Fruit fly (Drosophila melanogaster) whole organism, pupa: ENCODE results near the gene CG3823.
A peak's percentile ranks its signal among the peaks of the same experiment; 100 is the strongest.

ENCODE experiments used
- CG10348 ChIP-seq: fragments of 200-800 bp; sonication (Bioruptor generic); IDR thresholded peaks from 2 replicates; pipeline ENCODE4 v1.3.6; 2022; ENCODE audit warnings: missing biosample characterization, missing genetic modification characterization
- CG12605 ChIP-seq: fragments of 200-800 bp; sonication (Bioruptor generic); IDR thresholded peaks from 2 replicates; pipeline ENCODE4 v1.3.6; 2022; ENCODE audit warnings: missing biosample characterization, missing genetic modification characterization
- CG13204 ChIP-seq: fragments of 200-800 bp; sonication (Bioruptor generic); optimal IDR thresholded peaks from 2 replicates; lab custom pipeline; 2018; ENCODE audit warnings: missing biosample characterization, mild to moderate bottlenecking, missing genetic modification characterization, moderate library complexity
- CG14655 ChIP-seq: fragments of 200-800 bp; sonication (Bioruptor generic); optimal IDR thresholded peaks from 3 replicates; lab custom pipeline; 2017; ENCODE audit warnings: mild to moderate bottlenecking, missing biosample characterization, missing genetic modification reagents, missing genetic modification characterization
- CG15710 ChIP-seq: fragments of 200-800 bp; sonication (Bioruptor generic); optimal IDR thresholded peaks from 2 replicates; lab custom pipeline; 2018; ENCODE audit warnings: missing biosample characterization, mild to moderate bottlenecking, missing genetic modification characterization, moderate library complexity
- CG17806 ChIP-seq: fragments of 200-800 bp; sonication (Bioruptor generic); optimal IDR thresholded peaks from 2 replicates; lab custom pipeline; 2018; ENCODE audit warnings: missing biosample characterization, mild to moderate bottlenecking, missing genetic modification characterization, moderate library complexity
- CG32121 ChIP-seq: fragments of 200-800 bp; sonication (Bioruptor generic); IDR thresholded peaks from 2 replicates; pipeline ENCODE4 v1.3.6; 2022; ENCODE audit warnings: missing biosample characterization, missing genetic modification characterization
- CG34367 ChIP-seq: fragments of 200-800 bp; sonication (Bioruptor generic); optimal IDR thresholded peaks from 2 replicates; lab custom pipeline; 2018; ENCODE audit warnings: missing biosample characterization, mild to moderate bottlenecking, missing genetic modification characterization
- CG4496 ChIP-seq: fragments of 200-800 bp; sonication (Bioruptor generic); IDR thresholded peaks from 3 replicates; pipeline ENCODE4 v1.3.6; 2022; ENCODE audit warnings: missing biosample characterization, missing genetic modification characterization
- CG8159 ChIP-seq: fragments of 200-800 bp; sonication (Bioruptor generic); optimal IDR thresholded peaks from 3 replicates; lab custom pipeline; 2018; ENCODE audit warnings: missing biosample characterization, mild to moderate bottlenecking, missing genetic modification characterization, moderate library complexity
- CG8301 ChIP-seq: fragments of 200-800 bp; sonication (Bioruptor generic); optimal IDR thresholded peaks from 2 replicates; lab custom pipeline; 2018; ENCODE audit warnings: missing biosample characterization, mild to moderate bottlenecking, missing genetic modification characterization
- CG9948 ChIP-seq: fragments of 200-800 bp; sonication (Bioruptor generic); optimal IDR thresholded peaks from 2 replicates; lab custom pipeline; 2018; ENCODE audit warnings: missing biosample characterization, mild to moderate bottlenecking, missing genetic modification characterization, moderate library complexity
- D1 ChIP-seq: fragments of 200-800 bp; sonication (Bioruptor generic); optimal IDR thresholded peaks from 2 replicates; lab custom pipeline; 2018; ENCODE audit warnings: missing biosample characterization, mild to moderate bottlenecking, missing genetic modification characterization, moderate library complexity
- EcR ChIP-seq: fragments of 200-800 bp; sonication (Bioruptor generic); optimal IDR thresholded peaks from 3 replicates; lab custom pipeline; 2019; ENCODE audit warnings: missing biosample characterization, missing genetic modification characterization, mild to moderate bottlenecking, moderate library complexity, missing genetic modification reagents
- Ets98B ChIP-seq: fragments of 200-800 bp; sonication (Bioruptor generic); IDR thresholded peaks from 2 replicates; pipeline ENCODE4 v1.3.6; 2022; ENCODE audit warnings: missing biosample characterization, missing genetic modification characterization
- Pif1A ChIP-seq: fragments of 200-800 bp; sonication (Bioruptor generic); optimal IDR thresholded peaks from 3 replicates; lab custom pipeline; 2016; ENCODE audit warnings: missing biosample characterization, missing genetic modification characterization
- Pif1B ChIP-seq: fragments of 200-800 bp; sonication (Bioruptor generic); optimal IDR thresholded peaks from 3 replicates; lab custom pipeline; 2016; ENCODE audit warnings: missing biosample characterization, missing genetic modification characterization
- Snoo ChIP-seq: fragments of 200-800 bp; sonication (Bioruptor generic); optimal IDR thresholded peaks from 3 replicates; lab custom pipeline; 2017; ENCODE audit warnings: missing biosample characterization, mild to moderate bottlenecking, missing genetic modification characterization, inconsistent platforms
- fd96Ca ChIP-seq: fragments of 200-800 bp; sonication (Bioruptor generic); IDR thresholded peaks from 3 replicates; pipeline ENCODE4 v1.3.6; 2022; ENCODE audit warnings: missing biosample characterization, missing genetic modification characterization
- gl ChIP-seq: fragments of 200-800 bp; sonication (Bioruptor generic); optimal IDR thresholded peaks from 2 replicates; lab custom pipeline; 2018; ENCODE audit warnings: missing biosample characterization, mild to moderate bottlenecking, missing genetic modification characterization
- rn ChIP-seq: fragments of 200-800 bp; sonication (Bioruptor generic); IDR thresholded peaks from 2 replicates; pipeline ENCODE4 v1.3.6; 2022; ENCODE audit warnings: missing biosample characterization, missing genetic modification characterization

The CG3823 gene

DNA sequence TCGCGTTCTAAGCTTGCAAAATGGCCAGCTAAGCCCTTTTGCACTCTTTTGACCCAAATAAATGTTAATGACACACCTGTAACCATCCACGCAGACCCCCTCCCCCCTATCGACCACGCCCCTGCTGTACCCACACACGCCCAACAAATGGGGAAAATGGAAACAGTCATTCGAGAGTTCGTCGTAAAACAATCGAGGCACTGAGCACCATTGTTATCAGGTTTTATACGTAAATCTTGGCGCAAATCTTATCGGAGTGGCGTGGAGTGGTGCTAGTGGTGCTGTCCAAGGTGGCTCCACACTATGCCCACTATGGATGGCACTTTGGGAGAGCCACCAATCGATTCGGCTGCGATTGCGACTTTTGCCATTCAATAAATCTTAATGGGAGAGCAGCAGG, 39.3 kb upstream of the CG3823 start:
- TF ChIP-seq CG14655 (no peak), fd96Ca (no peak), CG12605 (GFP tag; lab: Robert Waterston, UW) (no peak), Pif1B (GFP tag; lab: Kevin White, UChicago) (no peak)

DNA sequence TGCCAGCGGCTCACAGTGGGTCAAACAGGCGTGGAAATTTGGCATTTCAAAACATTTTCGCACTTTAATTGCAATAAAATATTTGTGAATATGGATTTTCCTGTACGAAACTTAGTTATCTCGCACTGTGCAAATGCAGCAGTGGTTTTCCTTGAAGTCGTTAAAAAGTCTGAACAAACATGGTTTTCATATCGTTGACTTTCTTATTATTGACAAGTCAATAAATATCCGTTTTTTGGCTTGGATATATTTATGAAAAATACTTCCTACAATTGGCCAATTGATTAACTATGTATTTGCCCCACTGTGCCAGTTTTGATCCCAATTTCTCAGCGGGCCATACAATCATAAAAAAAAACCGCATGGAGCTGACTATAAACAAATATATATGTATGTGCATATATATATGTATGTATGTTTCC, 38.3 kb upstream of the CG3823 start:
- TF ChIP-seq CG34367 (tag; lab: Kevin White, UChicago) = peak; percentile 84
- peak; percentile 84 for TF ChIP-seq CG17806
- TF ChIP-seq CG9948 (tag; lab: Kevin White, UChicago) = peak; percentile 89
- no peak for TF ChIP-seq EcR (GFP tag; lab: Kevin White, UChicago)
- peak; percentile 89 for TF ChIP-seq CG8301 (tag; lab: Kevin White, UChicago)
- TF ChIP-seq Ets98B (GFP tag; lab: Robert Waterston, UW) = peak; percentile 88
- peak; percentile 96 for TF ChIP-seq Pif1A (GFP tag; lab: Kevin White, UChicago)
- TF ChIP-seq CG32121 (GFP tag; lab: Robert Waterston, UW) = peak; percentile 95
- TF ChIP-seq D1 (tag; lab: Kevin White, UChicago) = no peak
- TF ChIP-seq CG4496 (GFP tag; lab: Robert Waterston, UW) = peak; percentile 92
- peak; percentile 59 for TF ChIP-seq gl (tag; lab: Kevin White, UChicago)
- peak; percentile 93 for TF ChIP-seq CG14655
- peak; percentile 82 for TF ChIP-seq CG10348
- TF ChIP-seq CG12605 (GFP tag; lab: Robert Waterston, UW) = peak; percentile 85
- TF ChIP-seq CG8159 (tag; lab: Kevin White, UChicago) = peak; percentile 88
- peak; percentile 85 for TF ChIP-seq Snoo (tag; lab: Kevin White, UChicago)
- peak; percentile 75; the same call in 1 of the 2 replicates for TF ChIP-seq rn (GFP tag; lab: Robert Waterston, UW)
- TF ChIP-seq fd96Ca = peak; percentile 96
- TF ChIP-seq Pif1B (GFP tag; lab: Kevin White, UChicago) = peak; percentile 91
- peak; percentile 86 for TF ChIP-seq CG15710
- TF ChIP-seq CG13204 (GFP tag; lab: Kevin White, UChicago) = peak; percentile 52

DNA sequence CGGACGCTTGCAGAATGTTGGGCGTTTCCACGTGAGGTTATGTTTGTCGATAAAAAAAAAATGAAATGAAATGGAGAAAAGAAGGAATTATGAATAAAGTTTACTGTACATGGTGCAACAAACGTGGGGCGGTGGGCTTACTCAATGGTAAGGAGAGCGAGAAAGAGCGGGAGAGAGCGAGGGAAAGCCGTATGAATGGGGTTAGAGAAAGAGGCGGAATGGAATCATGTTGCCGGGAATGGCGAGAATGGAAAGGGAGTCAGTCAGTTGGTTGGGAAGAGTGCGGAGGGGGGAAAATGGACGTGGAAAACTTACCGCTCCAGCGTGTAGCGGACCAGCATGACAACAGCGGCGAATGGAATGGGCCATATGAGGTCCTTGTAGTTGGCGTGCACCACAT, 37.7 kb upstream of the CG3823 start:
- no peak for TF ChIP-seq CG17806
- peak; percentile 31; the same call in 1 of the 3 replicates for TF ChIP-seq CG4496 (GFP tag; lab: Robert Waterston, UW)
- no peak for TF ChIP-seq D1 (tag; lab: Kevin White, UChicago)

DNA sequence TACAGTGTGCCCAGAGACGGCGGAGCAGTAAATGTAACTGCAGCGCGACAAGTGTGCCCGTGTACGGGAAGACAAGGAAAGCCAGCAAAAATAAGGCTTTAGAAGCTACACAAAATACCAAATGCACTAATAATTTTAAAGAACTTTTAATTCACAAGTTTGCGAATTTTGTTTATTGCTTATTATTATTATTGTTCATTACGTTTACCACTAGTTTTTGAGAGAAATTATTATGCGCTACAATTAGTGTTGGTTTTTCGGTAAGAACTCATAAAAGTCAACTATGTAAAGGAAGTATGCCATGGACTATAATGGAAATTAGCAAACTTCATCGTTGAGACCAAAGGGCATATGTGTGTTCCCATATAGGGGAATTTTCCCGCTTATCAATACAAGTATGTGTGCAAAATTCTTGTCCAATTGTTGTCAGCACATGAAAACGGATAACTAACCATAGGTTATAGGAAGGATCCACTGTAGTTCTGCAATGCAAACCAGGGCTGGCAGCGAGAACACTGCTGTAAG, 36.5 kb upstream of the CG3823 start, which contains the start of gene schlank:
Gene schlank (minus strand): TSS at position 42 of the 525 bp plus-strand sequence.
- TF ChIP-seq Pif1B (GFP tag; lab: Kevin White, UChicago) (no peak), Snoo (tag; lab: Kevin White, UChicago) (peak; percentile 7), CG14655 (no peak), CG9948 (tag; lab: Kevin White, UChicago) (peak; percentile 8), Pif1A (GFP tag; lab: Kevin White, UChicago) (no peak), D1 (tag; lab: Kevin White, UChicago) (no peak), CG32121 (GFP tag; lab: Robert Waterston, UW) (peak; percentile 64), CG8159 (tag; lab: Kevin White, UChicago) (peak; percentile 63), CG8301 (tag; lab: Kevin White, UChicago) (peak; percentile 39), CG15710 (peak; percentile 43), fd96Ca (peak; percentile 74; the same call in 2 of the 3 replicates), CG12605 (GFP tag; lab: Robert Waterston, UW) (no peak), Ets98B (GFP tag; lab: Robert Waterston, UW) (peak; percentile 65), rn (GFP tag; lab: Robert Waterston, UW) (0 out of 2 replicates have a peak, but pooled peaks have one; percentile 31), CG10348 (no peak), CG13204 (GFP tag; lab: Kevin White, UChicago) (no peak), gl (tag; lab: Kevin White, UChicago) (no peak), CG34367 (tag; lab: Kevin White, UChicago) (peak; percentile 28), EcR (GFP tag; lab: Kevin White, UChicago) (no peak), CG17806 (peak; percentile 28), CG4496 (GFP tag; lab: Robert Waterston, UW) (peak; percentile 82)
- TF ChIP-seq, all 21 proteins: peak for 12

DNA sequence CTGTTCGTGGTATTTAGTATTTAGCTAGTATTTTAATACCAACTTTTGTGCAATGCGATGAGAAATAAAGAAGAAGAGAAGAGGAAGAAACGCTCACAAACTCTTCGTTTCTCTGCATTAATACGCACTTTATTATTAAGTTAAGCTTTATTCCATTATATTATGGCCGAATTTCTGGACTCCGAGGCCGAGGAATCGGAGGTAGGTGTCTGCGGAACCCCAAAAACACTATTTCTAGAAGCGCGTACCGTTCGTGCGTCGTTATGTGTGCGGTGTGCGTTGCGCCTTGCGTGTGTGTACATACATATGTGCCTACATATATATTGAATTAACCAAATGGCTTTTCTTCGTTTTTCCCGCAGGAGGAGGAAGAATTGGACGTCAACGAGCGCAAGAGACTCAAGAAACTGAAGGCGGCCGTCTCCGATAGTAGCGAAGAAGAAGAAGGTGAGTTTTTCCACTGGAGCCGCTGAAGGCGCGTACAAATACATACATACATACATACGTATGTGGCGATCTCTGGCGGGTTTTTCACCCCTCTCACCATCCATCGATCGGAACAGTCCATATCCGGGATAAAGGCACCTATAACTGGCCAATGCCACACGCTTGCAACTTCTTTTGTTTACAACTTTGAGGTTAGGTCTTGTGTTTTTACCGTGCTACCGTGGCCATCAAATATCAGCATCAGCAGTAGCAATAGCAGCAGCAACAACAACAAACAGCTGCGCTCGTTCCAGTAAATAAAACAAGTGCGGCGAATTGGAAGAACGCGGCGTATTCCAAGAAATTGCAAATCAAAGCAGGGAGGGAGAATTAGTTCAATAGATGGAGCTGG, 35.8 kb upstream of the CG3823 start, which contains the start of gene Spt6:
Gene Spt6 (plus strand): TSS at position 53 of the 838 bp plus-strand sequence.
- no peak for TF ChIP-seq CG34367 (tag; lab: Kevin White, UChicago)
- no peak; the same call in 1 of the 2 replicates for TF ChIP-seq Ets98B (GFP tag; lab: Robert Waterston, UW)
- TF ChIP-seq D1 (tag; lab: Kevin White, UChicago) = no peak
- TF ChIP-seq EcR (GFP tag; lab: Kevin White, UChicago) = peak; percentile 9
- TF ChIP-seq gl (tag; lab: Kevin White, UChicago) = no peak
- TF ChIP-seq CG8159 (tag; lab: Kevin White, UChicago) = no peak
- no peak for TF ChIP-seq CG13204 (GFP tag; lab: Kevin White, UChicago)
